1 fruit fly cellular context compared by ENCODE assay signal in the genomic region with DNA sequence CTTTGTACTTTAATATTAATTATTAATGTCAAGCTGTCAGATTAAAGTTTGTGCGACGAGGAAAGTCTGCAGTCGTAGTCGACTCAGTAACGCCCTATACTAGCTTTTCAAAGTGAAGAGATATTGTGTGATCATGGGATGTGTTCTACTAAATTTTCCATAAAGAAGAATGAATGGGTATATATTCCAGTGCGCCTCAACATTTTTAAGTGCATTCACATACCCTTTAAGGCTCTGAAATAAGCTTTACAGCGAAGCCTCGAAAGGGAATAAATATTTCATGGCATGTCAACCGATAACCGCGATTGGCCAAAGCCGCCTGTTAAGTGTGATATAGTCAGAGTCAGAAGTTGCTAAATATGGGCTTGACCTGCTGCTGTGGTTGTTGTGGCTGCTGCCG.
A peak's percentile ranks its signal among the peaks of the same experiment; 100 is the strongest.
TF ChIP-seq lines count a peak whose summit lies in the region.

No protein-coding gene starts in this region.

TF ChIP-seq in whole organism, embryonic, 481 proteins besides CTCF, POLR2A, EP300 and RAD21 (continued from another document):
- peak; percentile 48; the same call in 1 of the 2 replicates for TF ChIP-seq seq (GFP tag; IDR thresholded peaks at IDR 0.05; lab: Robert Waterston, UW)
- TF ChIP-seq jumu (GFP tag; optimal IDR thresholded peaks at IDR 0.05; lab: Kevin White, UChicago), result no peak
- TF ChIP-seq vnd (GFP tag; IDR thresholded peaks at IDR 0.05; lab: Robert Waterston, UW; ENCODE audit: partially characterized antibody), result no peak
- TF ChIP-seq fd64A (GFP tag; optimal IDR thresholded peaks at IDR 0.05; lab: Kevin White, UChicago), result no peak
- TF ChIP-seq CG1024 (GFP tag; IDR thresholded peaks at IDR 0.05; lab: Robert Waterston, UW), result no peak
- TF ChIP-seq Asciz (GFP tag; optimal IDR thresholded peaks at IDR 0.05; lab: Kevin White, UChicago), result no peak
- 0 out of 2 replicates have a peak, but pooled peaks have one; percentile 21 for TF ChIP-seq Ada2b (GFP tag; IDR thresholded peaks at IDR 0.05; lab: Robert Waterston, UW)
- TF ChIP-seq croc (GFP tag; conservative IDR thresholded peaks at IDR 0.05; lab: Robert Waterston, UW), result no peak
- peak; percentile 51 for TF ChIP-seq Sox102F (GFP tag; optimal IDR thresholded peaks at IDR 0.05; lab: Kevin White, UChicago)
- TF ChIP-seq MBD-R2 (GFP tag; IDR thresholded peaks at IDR 0.05; lab: Robert Waterston, UW), result no peak
- no peak for TF ChIP-seq unc-4 (GFP tag; IDR thresholded peaks at IDR 0.05; lab: Robert Waterston, UW; ENCODE audit: partially characterized antibody)
- TF ChIP-seq CG34376 (GFP tag; optimal IDR thresholded peaks at IDR 0.05; lab: Kevin White, UChicago), result no peak
- TF ChIP-seq stwl (tag; optimal IDR thresholded peaks at IDR 0.05; lab: Kevin White, UChicago), result no peak
- TF ChIP-seq CG11695 (GFP tag; IDR thresholded peaks at IDR 0.05; lab: Robert Waterston, UW), result 0 out of 3 replicates have a peak, but pooled peaks have one; percentile 22
- TF ChIP-seq CG15479 (GFP tag; optimal IDR thresholded peaks at IDR 0.05; lab: Kevin White, UChicago), result no peak
- TF ChIP-seq Pdp1 (GFP tag; optimal IDR thresholded peaks at IDR 0.05; lab: Kevin White, UChicago), result no peak
- TF ChIP-seq ttk (GFP tag; IDR thresholded peaks at IDR 0.05; lab: Robert Waterston, UW), result 0 out of 2 replicates have a peak, but pooled peaks have one; percentile 21
- TF ChIP-seq eve (GFP tag; optimal IDR thresholded peaks at IDR 0.05; lab: Kevin White, UChicago), result peak in 1 of 2 experiments; percentile 63
- peak; percentile 26; the same call in 1 of the 2 replicates for TF ChIP-seq vvl (GFP tag; IDR thresholded peaks at IDR 0.05; lab: Robert Waterston, UW)
- TF ChIP-seq unpg (GFP tag; optimal IDR thresholded peaks at IDR 0.05; lab: Kevin White, UChicago), result peak; percentile 36
- peak; percentile 90 for TF ChIP-seq Ets65A (GFP tag; lab: Kevin White, UChicago)
- no peak for TF ChIP-seq crc (GFP tag; optimal IDR thresholded peaks at IDR 0.05; lab: Kevin White, UChicago)
- TF ChIP-seq Rfx (GFP tag; IDR thresholded peaks at IDR 0.05; lab: Robert Waterston, UW), result peak; percentile 28; the same call in 1 of the 2 replicates
- peak; percentile 54 for TF ChIP-seq CG2120 (GFP tag; optimal IDR thresholded peaks at IDR 0.05; lab: Kevin White, UChicago)
- TF ChIP-seq D19A (tag; optimal IDR thresholded peaks at IDR 0.05; lab: Kevin White, UChicago), result peak; percentile 64
- no peak for TF ChIP-seq tin (GFP tag; optimal IDR thresholded peaks at IDR 0.05; lab: Kevin White, UChicago)
- no peak for TF ChIP-seq danr (GFP tag; IDR thresholded peaks at IDR 0.05; lab: Robert Waterston, UW)
- no peak for TF ChIP-seq CG6683 (GFP tag; optimal IDR thresholded peaks at IDR 0.05; lab: Kevin White, UChicago)
- no peak for TF ChIP-seq fu2 (GFP tag; optimal IDR thresholded peaks at IDR 0.05; lab: Kevin White, UChicago)
- TF ChIP-seq ken (GFP tag; IDR thresholded peaks at IDR 0.05; lab: Robert Waterston, UW), result 0 out of 3 replicates have a peak, but pooled peaks have one; percentile 30
- TF ChIP-seq gcm (GFP tag; optimal IDR thresholded peaks at IDR 0.05; lab: Kevin White, UChicago), result no peak
- TF ChIP-seq E2f2 (GFP tag; IDR thresholded peaks at IDR 0.05; lab: Robert Waterston, UW), result 0 out of 2 replicates have a peak, but pooled peaks have one; percentile 13
- peak; percentile 5 for TF ChIP-seq CG12219 (GFP tag; optimal IDR thresholded peaks at IDR 0.05; lab: Kevin White, UChicago)
- TF ChIP-seq hkb (optimal IDR thresholded peaks at IDR 0.05; lab: Kevin White, UChicago), result no peak
- TF ChIP-seq hkb (GFP tag; IDR thresholded peaks at IDR 0.05; lab: Robert Waterston, UW), result no peak
- peak; percentile 18 for TF ChIP-seq CG12391 (tag; optimal IDR thresholded peaks at IDR 0.05; lab: Kevin White, UChicago)
- no peak for TF ChIP-seq jigr1 (GFP tag; IDR thresholded peaks at IDR 0.05; lab: Robert Waterston, UW)
- no peak for TF ChIP-seq Dip2 (GFP tag; IDR thresholded peaks at IDR 0.05; lab: Robert Waterston, UW)
- TF ChIP-seq CG18764 (GFP tag; optimal IDR thresholded peaks at IDR 0.05; lab: Kevin White, UChicago), result no peak
- TF ChIP-seq D19B (GFP tag; optimal IDR thresholded peaks at IDR 0.05; lab: Kevin White, UChicago), result no peak
- no peak for TF ChIP-seq HLHmδ (GFP tag; optimal IDR thresholded peaks at IDR 0.05; lab: Kevin White, UChicago)
- no peak for TF ChIP-seq run (tag; optimal IDR thresholded peaks at IDR 0.05; lab: Kevin White, UChicago)
- peak; percentile 53 for TF ChIP-seq CG30403 (GFP tag; optimal IDR thresholded peaks at IDR 0.05; lab: Kevin White, UChicago)
- 0 out of 3 replicates have a peak, but pooled peaks have one; percentile 42 for TF ChIP-seq CG3726 (GFP tag; IDR thresholded peaks at IDR 0.05; lab: Robert Waterston, UW)
- TF ChIP-seq Jarid2 (GFP tag; optimal IDR thresholded peaks at IDR 0.05; lab: Kevin White, UChicago), result peak; percentile 1
- TF ChIP-seq klu (GFP tag; IDR thresholded peaks at IDR 0.05; lab: Robert Waterston, UW), result 0 out of 2 replicates have a peak, but pooled peaks have one; percentile 11
- peak; percentile 13 for TF ChIP-seq grau (tag; optimal IDR thresholded peaks at IDR 0.05; lab: Kevin White, UChicago)
- TF ChIP-seq HHEX (GFP tag; optimal IDR thresholded peaks at IDR 0.05; lab: Kevin White, UChicago), result peak; percentile 11
- TF ChIP-seq sd (tag; optimal IDR thresholded peaks at IDR 0.05; lab: Kevin White, UChicago), result no peak
- no peak for TF ChIP-seq PHDP (tag; optimal IDR thresholded peaks at IDR 0.05; lab: Kevin White, UChicago)
- TF ChIP-seq ranshi (GFP tag; IDR thresholded peaks at IDR 0.05; lab: Robert Waterston, UW), result 0 out of 2 replicates have a peak, but pooled peaks have one; percentile 25
- TF ChIP-seq bab2 (GFP tag; optimal IDR thresholded peaks at IDR 0.05; lab: Kevin White, UChicago), result peak; percentile 13
- TF ChIP-seq sim (GFP tag; IDR thresholded peaks at IDR 0.05; lab: Robert Waterston, UW), result no peak
- no peak for TF ChIP-seq CG1647 (GFP tag; optimal IDR thresholded peaks at IDR 0.05; lab: Kevin White, UChicago)
- TF ChIP-seq prd (optimal IDR thresholded peaks at IDR 0.05; lab: Kevin White, UChicago), result no peak
- TF ChIP-seq prd (GFP tag; IDR thresholded peaks at IDR 0.05; lab: Robert Waterston, UW), result peak; percentile 38; the same call in 1 of the 3 replicates
- no peak for TF ChIP-seq CrebB (tag; optimal IDR thresholded peaks at IDR 0.05; lab: Kevin White, UChicago)
- peak; percentile 42 for TF ChIP-seq Hmr (GFP tag; optimal IDR thresholded peaks at IDR 0.05; lab: Kevin White, UChicago)
- no peak for TF ChIP-seq CG3281 (GFP tag; optimal IDR thresholded peaks at IDR 0.05; lab: Kevin White, UChicago)
- TF ChIP-seq sisA (GFP tag; IDR thresholded peaks at IDR 0.05; lab: Robert Waterston, UW), result peak; percentile 41
- peak; percentile 13 for TF ChIP-seq CG7839 (tag; optimal IDR thresholded peaks at IDR 0.05; lab: Kevin White, UChicago)
- peak; percentile 35 for TF ChIP-seq org-1 (GFP tag; optimal IDR thresholded peaks at IDR 0.05; lab: Kevin White, UChicago)
- no peak for TF ChIP-seq bowl (GFP tag; IDR thresholded peaks at IDR 0.05; lab: Robert Waterston, UW)
- no peak for TF ChIP-seq insv (GFP tag; optimal IDR thresholded peaks at IDR 0.05; lab: Kevin White, UChicago)
- no peak for TF ChIP-seq sr (GFP tag; IDR thresholded peaks at IDR 0.05; lab: Robert Waterston, UW)
TF ChIP-seq in whole organism, embryonic: peak in this region for 70.
